Worm (Caenorhabditis elegans) whole organism, mixed stage, embryonic: ENCODE data around the gene nhr-283.

ENCODE experiments used
- hlh-1 ChIP-seq: fragments of 150-350 bp; optimal IDR thresholded peaks from 2 replicates; lab custom pipeline; 2014; ENCODE audit warnings: missing biosample characterization, missing genetic modification reagents, missing genetic modification characterization
- lsy-2 ChIP-seq: fragments of 150-350 bp; optimal IDR thresholded peaks from 2 replicates; lab custom pipeline; 2014; ENCODE audit warnings: missing biosample characterization, missing genetic modification characterization
- mep-1 ChIP-seq: fragments of 150-350 bp; optimal IDR thresholded peaks from 2 replicates; lab custom pipeline; 2017; ENCODE audit warnings: missing biosample characterization, missing genetic modification reagents, missing genetic modification characterization, inconsistent platforms
- nhr-2 ChIP-seq: fragments of 150-350 bp; optimal IDR thresholded peaks from 2 replicates; lab custom pipeline; 2014; ENCODE audit warnings: missing biosample characterization, missing genetic modification characterization
- nhr-76 ChIP-seq: sonication (generic microtip); optimal IDR thresholded peaks from 2 replicates; lab custom pipeline; 2017; ENCODE audit warnings: missing biosample characterization, missing genetic modification characterization
- pha-4 ChIP-seq: fragments of 150-350 bp; optimal IDR thresholded peaks from 2 replicates; lab custom pipeline; 2018; ENCODE audit warnings: missing biosample characterization, missing genetic modification reagents, missing genetic modification characterization
- unc-62 ChIP-seq: fragments of 150-350 bp; optimal IDR thresholded peaks from 2 replicates; lab custom pipeline; 2014; ENCODE audit warnings: missing biosample characterization, missing genetic modification reagents, missing genetic modification characterization
- ztf-11 ChIP-seq: fragments of 150-350 bp; optimal IDR thresholded peaks from 2 replicates; lab custom pipeline; 2014; ENCODE audit warnings: missing biosample characterization, missing genetic modification characterization

DNA sequence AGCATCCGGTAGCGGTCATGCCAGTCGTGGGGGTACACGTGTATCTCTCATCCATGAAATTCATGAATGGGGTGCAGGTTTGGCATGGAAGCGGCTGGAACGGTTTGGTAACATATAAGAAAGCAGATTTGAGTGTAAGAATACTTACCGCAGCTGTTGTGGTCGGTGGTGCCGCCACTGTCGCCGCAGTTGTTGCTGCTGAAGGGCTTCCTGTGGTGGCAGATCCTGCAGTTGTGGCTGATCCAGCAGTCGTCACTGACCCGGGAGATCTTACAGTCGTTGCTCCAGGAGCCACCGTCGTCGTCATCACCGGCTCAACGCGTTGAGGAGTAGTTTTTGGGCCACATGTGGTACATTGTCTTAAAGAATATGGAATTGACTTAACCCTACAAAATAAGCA is 43.5 kb downstream of the nhr-283 start:
- TF ChIP-seq lsy-2 (tag; lab: Kevin White, UChicago) (no peak), pha-4 (tag; lab: Kevin White, UChicago) (no peak), unc-62 (GFP tag; lab: Kevin White, UChicago) (no peak), mep-1 (tag; lab: Kevin White, UChicago) (no peak), nhr-2 (tag; lab: Kevin White, UChicago) (no peak), ztf-11 (no peak), hlh-1 (tag; lab: Kevin White, UChicago) (no peak), nhr-76 (tag; lab: Kevin White, UChicago) (no peak)
